Worm (Caenorhabditis elegans): Measurements from ENCODE around the gene hphd-1.

DNA sequence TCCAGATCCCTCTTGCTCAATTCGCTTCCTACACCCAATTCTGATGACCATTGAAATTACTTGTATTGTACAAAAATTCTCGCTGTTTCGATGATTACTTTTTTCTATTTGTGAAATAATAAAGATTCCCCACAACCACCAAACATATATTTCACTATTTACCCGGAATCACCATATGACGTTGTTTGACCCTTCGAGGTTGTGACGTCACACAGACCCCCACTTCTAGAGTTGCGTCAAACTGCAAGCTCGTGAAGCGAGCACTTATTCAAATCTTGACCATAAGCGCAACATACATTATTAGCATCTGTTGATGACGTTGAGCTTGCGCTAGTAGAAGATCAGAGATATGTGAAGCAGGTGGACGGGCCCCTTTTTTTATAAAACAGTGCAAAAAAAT, 3.4 kb downstream of the hphd-1 start:
- TF ChIP-seq ceh-8 (GFP tag; optimal IDR thresholded peaks at IDR 0.05) (no peak), fkh-10 (GFP tag; optimal IDR thresholded peaks at IDR 0.05) (no peak), lsy-2 (tag; optimal IDR thresholded peaks at IDR 0.05) (no peak), unc-62 (GFP tag; optimal IDR thresholded peaks at IDR 0.05) (no peak), pax-3 (tag; optimal IDR thresholded peaks at IDR 0.05) (no peak)
